Worm (Caenorhabditis elegans): Measurements from ENCODE around the gene cls-3.

DNA sequence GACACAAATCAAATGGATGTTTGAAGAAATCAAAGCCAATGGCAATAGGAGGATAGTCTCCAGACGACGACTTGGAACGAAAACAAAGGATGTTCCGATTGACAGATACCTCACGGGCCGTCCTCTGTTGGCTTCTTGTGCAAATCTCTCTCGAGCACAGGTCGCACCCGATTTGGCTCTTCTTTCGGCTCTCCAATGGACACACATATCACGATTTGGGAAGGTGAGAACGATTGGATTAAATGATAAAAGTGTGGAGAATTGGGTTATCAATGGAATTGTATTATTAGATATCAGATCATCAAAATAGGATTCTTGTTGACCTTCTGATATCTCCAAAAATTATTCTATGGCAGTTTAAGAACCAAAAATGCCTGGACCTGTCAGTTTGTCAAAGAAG is 15.3 kb upstream of the cls-3 start, which contains the start of gene ZC84.1:
- TF ChIP-seq flt-1 (GFP tag; IDR thresholded peaks at IDR 0.05) (no peak), ref-1 (GFP tag; conservative IDR thresholded peaks at IDR 0.05) (no peak), ztf-23 (GFP tag; IDR thresholded peaks at IDR 0.05) (no peak)

Measured in whole organism, midembryonic.